Fruit fly (Drosophila melanogaster) Kc167 (cell line): ENCODE results near the gene I-2.

Source experiments
- Myc ChIP-seq: fragments of >200 bp; optimal IDR thresholded peaks from 2 replicates; lab custom pipeline; 2017; ENCODE audit warnings: missing external identifiers
- Sin3A ChIP-seq: fragments of >200 bp; optimal IDR thresholded peaks from 2 replicates; lab custom pipeline; 2018; ENCODE audit warnings: missing external identifiers
- h ChIP-seq: fragments of >200 bp; optimal IDR thresholded peaks from 3 replicates; lab custom pipeline; 2018; ENCODE audit warnings: missing external identifiers
- insv ChIP-seq: fragments of >200 bp; optimal IDR thresholded peaks from 3 replicates; lab custom pipeline; 2018; ENCODE audit warnings: missing external identifiers
- psq ChIP-seq: fragments of >200 bp; optimal IDR thresholded peaks from 2 replicates; lab custom pipeline; 2017; ENCODE audit warnings: missing external identifiers
- ttk ChIP-seq: sonication (Bioruptor generic); optimal IDR thresholded peaks from 2 replicates; lab custom pipeline; 2017; ENCODE audit warnings: missing external identifiers

dm6 chr3L:9832125-9832524, 4.5 kb downstream of the I-2 start:
- TF ChIP-seq psq (lab: Kevin White, UChicago): no peak
- no peak for TF ChIP-seq ttk (lab: Kevin White, UChicago)
- no peak for TF ChIP-seq Myc (lab: Kevin White, UChicago)
- no peak for TF ChIP-seq insv (lab: Kevin White, UChicago)
- no peak for TF ChIP-seq Sin3A (lab: Kevin White, UChicago)
- no peak for TF ChIP-seq h (lab: Kevin White, UChicago)
